Fruit fly (Drosophila melanogaster) whole organism, embryonic: Measurements from ENCODE around the gene Pa1.
A peak's percentile ranks its signal among the peaks of the same experiment; 100 is the strongest.

Experiments used
- Aef1 ChIP-seq: fragments of 200-800 bp; sonication (Bioruptor generic); IDR thresholded peaks from 3 replicates; pipeline ENCODE4 v1.3.6; 2022; ENCODE audit warnings: missing biosample characterization, missing genetic modification characterization
- Awh ChIP-seq: fragments of 200-800 bp; sonication (Bioruptor generic); IDR thresholded peaks from 2 replicates; pipeline ENCODE4, ENCODE4 v1.3.6; 2022; ENCODE audit warnings: missing biosample characterization, missing genetic modification characterization
- CG10565 ChIP-seq: fragments of 200-800 bp; sonication (Bioruptor generic); optimal IDR thresholded peaks from 3 replicates; lab custom pipeline; 2016; ENCODE audit warnings: missing biosample characterization, mild to moderate bottlenecking, missing genetic modification characterization
- CG10959 ChIP-seq: fragments of 200-800 bp; sonication (Bioruptor generic); IDR thresholded peaks from 2 replicates; pipeline ENCODE4 v1.3.6; 2022; ENCODE audit warnings: missing biosample characterization, missing genetic modification characterization
- CG14860 ChIP-seq: fragments of 200-800 bp; sonication (Bioruptor generic); IDR thresholded peaks from 3 replicates; pipeline ENCODE4 v1.3.6; 2022; ENCODE audit warnings: missing biosample characterization, missing genetic modification characterization; ENCODE audit not compliant: partially characterized antibody
- CG15073 ChIP-seq: fragments of 200-800 bp; sonication (Bioruptor generic); optimal IDR thresholded peaks from 2 replicates; lab custom pipeline; 2016; ENCODE audit warnings: missing biosample characterization, missing genetic modification characterization
- CG16813 ChIP-seq: fragments of 200-800 bp; sonication (Bioruptor generic); IDR thresholded peaks from 3 replicates; pipeline ENCODE4 v1.3.6; 2022; ENCODE audit warnings: missing biosample characterization, missing genetic modification characterization; ENCODE audit not compliant: partially characterized antibody
- CG2116 ChIP-seq: fragments of 200-800 bp; sonication (Bioruptor generic); optimal IDR thresholded peaks from 3 replicates; lab custom pipeline; 2018; ENCODE audit warnings: missing biosample characterization, mild to moderate bottlenecking, missing genetic modification characterization
- CG30020 ChIP-seq: fragments of 200-800 bp; optimal IDR thresholded peaks from 2 replicates; lab custom pipeline; 2019; ENCODE audit warnings: missing biosample characterization, mild to moderate bottlenecking, missing genetic modification characterization, moderate library complexity
- CG3065 ChIP-seq: fragments of 200-800 bp; sonication (Bioruptor generic); optimal IDR thresholded peaks from 2 replicates; lab custom pipeline; 2016; ENCODE audit warnings: missing biosample characterization, missing genetic modification characterization
- CG32767 ChIP-seq: fragments of 200-800 bp; sonication (Bioruptor generic); IDR thresholded peaks from 2 replicates; pipeline ENCODE4 v1.3.6; 2022; ENCODE audit warnings: missing biosample characterization, missing genetic modification characterization
- CG4360 ChIP-seq: fragments of 200-800 bp; sonication (Bioruptor generic); IDR thresholded peaks from 2 replicates; pipeline ENCODE4 v1.3.6; 2022; ENCODE audit warnings: missing biosample characterization, missing genetic modification characterization
- CG43689 ChIP-seq: fragments of 200-800 bp; sonication (Bioruptor generic); IDR thresholded peaks from 2 replicates; pipeline ENCODE4 v1.3.6; 2022; ENCODE audit warnings: missing biosample characterization, missing genetic modification characterization
- CG4404 ChIP-seq: fragments of 200-800 bp; sonication (Bioruptor generic); IDR thresholded peaks from 2 replicates; pipeline ENCODE4 v1.3.6; 2022; ENCODE audit warnings: missing biosample characterization, missing genetic modification characterization
- CG6689 ChIP-seq: fragments of 200-800 bp; sonication (Bioruptor generic); IDR thresholded peaks from 2 replicates; pipeline ENCODE4 v1.3.6; 2022; ENCODE audit warnings: missing biosample characterization, missing genetic modification characterization
- CG6791 ChIP-seq: fragments of 200-800 bp; sonication (Bioruptor generic); IDR thresholded peaks from 3 replicates; pipeline ENCODE4 v1.3.6; 2022; ENCODE audit warnings: missing biosample characterization, missing genetic modification characterization; ENCODE audit not compliant: partially characterized antibody
- CG7372 ChIP-seq: fragments of 200-800 bp; sonication (Bioruptor generic); IDR thresholded peaks from 2 replicates; pipeline ENCODE4 v1.3.6; 2022; ENCODE audit warnings: missing biosample characterization, missing genetic modification characterization
- CG7963 ChIP-seq: fragments of 200-800 bp; sonication (Bioruptor generic); IDR thresholded peaks from 3 replicates; pipeline ENCODE4 v1.3.6; 2022; ENCODE audit warnings: missing biosample characterization, missing genetic modification characterization; ENCODE audit not compliant: partially characterized antibody
- E2f1 ChIP-seq: fragments of 200-800 bp; sonication (Bioruptor generic); IDR thresholded peaks from 2 replicates; pipeline ENCODE4 v1.3.6; 2022; ENCODE audit warnings: missing biosample characterization, missing genetic modification characterization
- Gug ChIP-seq: fragments of 200-800 bp; sonication (Bioruptor generic); IDR thresholded peaks from 4 replicates; pipeline ENCODE4 v1.3.6; 2022; ENCODE audit warnings: missing biosample characterization, missing genetic modification characterization
- HLH4C ChIP-seq: fragments of 200-800 bp; sonication (Bioruptor generic); IDR thresholded peaks from 3 replicates; pipeline ENCODE4 v1.3.6; 2022; ENCODE audit warnings: missing biosample characterization, missing genetic modification characterization; ENCODE audit not compliant: partially characterized antibody
- Hr78 ChIP-seq, 2 experiments: fragments of 200-800 bp in 1 of 2; fragments of >200 bp in 1 of 2; sonication (Bioruptor generic) in 1 of 2; optimal IDR thresholded peaks; 2 replicates each; lab custom pipeline; 2017 to 2019; ENCODE audit warnings: missing biosample characterization in 2 of 2, missing genetic modification characterization in 2 of 2, mild to moderate bottlenecking in 1 of 2, moderate library complexity in 1 of 2
- Hsf ChIP-seq: fragments of 200-800 bp; sonication (Bioruptor generic); optimal IDR thresholded peaks from 3 replicates; lab custom pipeline; 2016; ENCODE audit warnings: missing biosample characterization, missing genetic modification characterization
- Mrtf ChIP-seq: fragments of 200-800 bp; sonication (Bioruptor generic); IDR thresholded peaks from 3 replicates; pipeline ENCODE4 v1.3.6; 2022; ENCODE audit warnings: missing biosample characterization, missing genetic modification characterization
- Neu2 ChIP-seq: fragments of 200-800 bp; sonication (Bioruptor generic); optimal IDR thresholded peaks from 3 replicates; lab custom pipeline; 2016; ENCODE audit warnings: missing biosample characterization, missing genetic modification characterization, borderline replicate concordance
- Oli ChIP-seq: fragments of 200-800 bp; sonication (Bioruptor generic); optimal IDR thresholded peaks from 2 replicates; lab custom pipeline; 2018; ENCODE audit warnings: missing biosample characterization, mild to moderate bottlenecking, missing genetic modification characterization, moderate library complexity
- PHDP ChIP-seq: fragments of 200-800 bp; sonication (Bioruptor generic); optimal IDR thresholded peaks from 3 replicates; lab custom pipeline; 2018; ENCODE audit warnings: missing biosample characterization, mild to moderate bottlenecking, missing genetic modification characterization, moderate library complexity
- Pdp1 ChIP-seq, 2 experiments: fragments of 200-800 bp; sonication (Bioruptor generic); optimal IDR thresholded peaks; 3 replicates each; lab custom pipeline; 2016; ENCODE audit warnings: missing biosample characterization in 2 of 2, missing genetic modification characterization in 2 of 2, mild to moderate bottlenecking in 1 of 2, moderate library complexity in 1 of 2
- Scr ChIP-seq: fragments of 200-800 bp; sonication (Bioruptor generic); IDR thresholded peaks from 2 replicates; pipeline ENCODE4 v1.3.6; 2022; ENCODE audit warnings: missing biosample characterization, missing genetic modification characterization; ENCODE audit not compliant: partially characterized antibody
- Tbp ChIP-seq: fragments of >200 bp; optimal IDR thresholded peaks from 2 replicates; lab custom pipeline; 2018; ENCODE audit warnings: missing biosample characterization, missing genetic modification characterization
- ac ChIP-seq: fragments of 200-800 bp; sonication (Bioruptor generic); optimal IDR thresholded peaks from 3 replicates; lab custom pipeline; 2017; ENCODE audit warnings: missing biosample characterization, mild to moderate bottlenecking, missing genetic modification characterization
- amos ChIP-seq: fragments of 200-800 bp; sonication (Bioruptor generic); IDR thresholded peaks from 2 replicates; pipeline ENCODE4 v1.3.6; 2022; ENCODE audit warnings: missing biosample characterization, missing genetic modification characterization; ENCODE audit not compliant: partially characterized antibody
- ato ChIP-seq: fragments of 200-800 bp; sonication (Bioruptor generic); IDR thresholded peaks from 2 replicates; pipeline ENCODE4 v1.3.6; 2022; ENCODE audit warnings: missing biosample characterization, missing genetic modification characterization; ENCODE audit not compliant: partially characterized antibody
- chm ChIP-seq: fragments of 200-800 bp; sonication (Bioruptor generic); IDR thresholded peaks from 2 replicates; pipeline ENCODE4 v1.3.6; 2022; ENCODE audit warnings: missing biosample characterization, missing genetic modification characterization
- dysf ChIP-seq: fragments of 200-800 bp; sonication (Bioruptor generic); IDR thresholded peaks from 3 replicates; pipeline ENCODE4 v1.3.6; 2022; ENCODE audit warnings: missing biosample characterization, missing genetic modification characterization
- ftz-f1 ChIP-seq: fragments of 200-800 bp; sonication (Bioruptor generic); optimal IDR thresholded peaks from 2 replicates; lab custom pipeline; 2016; ENCODE audit warnings: missing biosample characterization, missing genetic modification characterization
- gcm ChIP-seq: fragments of 200-800 bp; sonication (Bioruptor generic); optimal IDR thresholded peaks from 2 replicates; lab custom pipeline; 2019; ENCODE audit warnings: missing biosample characterization, mild to moderate bottlenecking, missing genetic modification characterization, moderate library complexity
- gfzf ChIP-seq: fragments of 200-800 bp; sonication (Bioruptor generic); optimal IDR thresholded peaks from 2 replicates; lab custom pipeline; 2016; ENCODE audit warnings: missing biosample characterization, mild to moderate bottlenecking, missing genetic modification characterization, moderate library complexity
- grau ChIP-seq: fragments of 200-800 bp; optimal IDR thresholded peaks from 3 replicates; lab custom pipeline; 2019; ENCODE audit warnings: missing biosample characterization, mild to moderate bottlenecking, missing genetic modification characterization, moderate library complexity
- hkb ChIP-seq, 2 experiments: fragments of 200-800 bp in 1 of 2; fragments of >200 bp in 1 of 2; sonication (Bioruptor generic) in 1 of 2; IDR thresholded peaks in 1 of 2; optimal IDR thresholded peaks in 1 of 2; 2 replicates each; pipeline versions ENCODE4 v1.3.6 to Lab custom; 2017 to 2022; ENCODE audit warnings: missing biosample characterization in 1 of 2, missing genetic modification characterization in 1 of 2
- knrl ChIP-seq: fragments of 200-800 bp; sonication (Bioruptor generic); IDR thresholded peaks from 3 replicates; pipeline ENCODE4 v1.3.6; 2022; ENCODE audit warnings: missing biosample characterization, missing genetic modification characterization; ENCODE audit not compliant: partially characterized antibody
- lbe ChIP-seq: fragments of 200-800 bp; sonication (Bioruptor generic); optimal IDR thresholded peaks from 2 replicates; lab custom pipeline; 2016; ENCODE audit warnings: missing biosample characterization, mild to moderate bottlenecking, missing genetic modification characterization
- onecut ChIP-seq: fragments of 200-800 bp; sonication (Bioruptor generic); IDR thresholded peaks from 2 replicates; pipeline ENCODE4 v1.3.6; 2022; ENCODE audit warnings: missing biosample characterization, missing genetic modification characterization
- pum ChIP-seq: fragments of 200-800 bp; sonication (Bioruptor generic); optimal IDR thresholded peaks from 2 replicates; lab custom pipeline; 2016; ENCODE audit warnings: missing biosample characterization, missing genetic modification characterization
- sob ChIP-seq: fragments of 200-800 bp; sonication (Bioruptor generic); IDR thresholded peaks from 2 replicates; pipeline ENCODE4 v1.3.6; 2022; ENCODE audit warnings: missing biosample characterization, missing genetic modification characterization
- stwl ChIP-seq: fragments of 200-800 bp; sonication (Bioruptor generic); optimal IDR thresholded peaks from 3 replicates; lab custom pipeline; 2018; ENCODE audit warnings: missing biosample characterization, mild to moderate bottlenecking, missing genetic modification characterization, moderate library complexity
- sug ChIP-seq: fragments of 200-800 bp; optimal IDR thresholded peaks from 2 replicates; lab custom pipeline; 2019; ENCODE audit warnings: missing biosample characterization, mild to moderate bottlenecking, missing genetic modification characterization, moderate library complexity
- toy ChIP-seq: fragments of 200-800 bp; sonication (Bioruptor generic); IDR thresholded peaks from 2 replicates; pipeline ENCODE4 v1.3.6; 2022; ENCODE audit warnings: missing biosample characterization, missing genetic modification characterization
- usp ChIP-seq: fragments of >200 bp; optimal IDR thresholded peaks from 2 replicates; lab custom pipeline; 2017; ENCODE audit warnings: missing biosample characterization, missing genetic modification characterization

Gene Pa1

dm6 chrX:11367783-11368509 lies 8.9 kb downstream of the Pa1 start, which contains the start of the genes hop and Tim8 (continued):
- TF ChIP-seq dysf (GFP tag; lab: Robert Waterston, UW) (no peak), ac (GFP tag; lab: Kevin White, UChicago) (no peak), amos (GFP tag; lab: Robert Waterston, UW) (peak; percentile 89), lbe (GFP tag; lab: Kevin White, UChicago) (no peak), chm (GFP tag; lab: Robert Waterston, UW) (no peak), Hr78 (GFP tag; optimal IDR thresholded peaks at IDR 0.05; lab: Kevin White, UChicago) (no peak), Tbp (peak; percentile 69), Mrtf (GFP tag; lab: Robert Waterston, UW) (no peak), CG6689 (GFP tag; lab: Robert Waterston, UW) (no peak), Hsf (no peak), gcm (GFP tag; lab: Kevin White, UChicago) (no peak), PHDP (no peak), hkb (optimal IDR thresholded peaks at IDR 0.05; lab: Kevin White, UChicago) (no peak), hkb (GFP tag; IDR thresholded peaks at IDR 0.05; lab: Robert Waterston, UW) (no peak), CG2116 (peak; percentile 74), usp (no peak), HLH4C (peak; percentile 97), CG3065 (no peak), CG10565 (no peak), CG15073 (GFP tag; lab: Kevin White, UChicago) (no peak), Scr (GFP tag; lab: Robert Waterston, UW) (peak; percentile 91), knrl (GFP tag; lab: Robert Waterston, UW) (peak; percentile 91), sug (tag; lab: Kevin White, UChicago) (peak; percentile 35), stwl (peak; percentile 51), CG4360 (GFP tag; lab: Robert Waterston, UW) (no peak), gfzf (peak; percentile 33), Gug (GFP tag; lab: Robert Waterston, UW) (no peak), ato (GFP tag; lab: Robert Waterston, UW) (peak; percentile 96), CG30020 (tag; lab: Kevin White, UChicago) (peak; percentile 46), Aef1 (no peak), E2f1 (GFP tag; lab: Robert Waterston, UW) (no peak), onecut (no peak), Awh (no peak), Pdp1 (GFP tag; optimal IDR thresholded peaks at IDR 0.05; lab: Kevin White, UChicago) (peak in 1 of 2 experiments; percentile 92), CG16813 (GFP tag; lab: Robert Waterston, UW) (peak; percentile 95), sob (no peak), CG7372 (GFP tag; lab: Robert Waterston, UW) (no peak), Neu2 (GFP tag; lab: Kevin White, UChicago) (no peak), grau (tag; lab: Kevin White, UChicago) (no peak), CG43689 (GFP tag; lab: Robert Waterston, UW) (no peak), ftz-f1 (GFP tag; lab: Kevin White, UChicago) (no peak), CG7963 (peak; percentile 93), CG32767 (no peak), CG6791 (GFP tag; lab: Robert Waterston, UW) (peak; percentile 86), CG4404 (GFP tag; lab: Robert Waterston, UW) (no peak), CG10959 (GFP tag; lab: Robert Waterston, UW) (no peak), Oli (tag; lab: Kevin White, UChicago) (no peak), toy (no peak), pum (GFP tag; lab: Kevin White, UChicago) (no peak), CG14860 (peak; percentile 92)
